Fruit fly (Drosophila melanogaster): Measurements from ENCODE around the gene CG14932.
A peak's percentile ranks its signal among the peaks of the same experiment; 100 is the strongest.

Gene CG14932

dm6 chr2L:11806701-11807674, 17.3 kb downstream of the CG14932 start (continued):
- TF ChIP-seq p53 (GFP tag; optimal IDR thresholded peaks at IDR 0.05) (no peak), CG12104 (GFP tag; optimal IDR thresholded peaks at IDR 0.05) (no peak), h (optimal IDR thresholded peaks at IDR 0.05) (no peak), CG13624 (GFP tag; optimal IDR thresholded peaks at IDR 0.05) (peak; percentile 24), CG7987 (GFP tag; optimal IDR thresholded peaks at IDR 0.05) (peak; percentile 35), CG1024 (GFP tag; IDR thresholded peaks at IDR 0.05) (no peak), slp2 (GFP tag; optimal IDR thresholded peaks at IDR 0.05) (no peak), CG1233 (GFP tag; optimal IDR thresholded peaks at IDR 0.05) (no peak), wdn (GFP tag; IDR thresholded peaks at IDR 0.05) (0 out of 2 replicates have a peak, but pooled peaks have one; percentile 8), unc-4 (GFP tag; IDR thresholded peaks at IDR 0.05; ENCODE audit: partially characterized antibody) (peak; percentile 48), Doc2 (GFP tag; IDR thresholded peaks at IDR 0.05) (no peak), CG12769 (tag; optimal IDR thresholded peaks at IDR 0.05) (peak; percentile 72), Lpt (GFP tag; optimal IDR thresholded peaks at IDR 0.05) (no peak), CG10274 (GFP tag; optimal IDR thresholded peaks at IDR 0.05) (no peak), Camta (GFP tag; optimal IDR thresholded peaks at IDR 0.05) (no peak), NC2β (GFP tag; optimal IDR thresholded peaks at IDR 0.05) (no peak), Bdp1 (GFP tag; optimal IDR thresholded peaks at IDR 0.05) (no peak), CG8359 (GFP tag; optimal IDR thresholded peaks at IDR 0.05; ENCODE audit: borderline replicate concordance) (no peak), gcm2 (GFP tag; optimal IDR thresholded peaks at IDR 0.05) (no peak), CG3995 (GFP tag; optimal IDR thresholded peaks at IDR 0.05) (no peak), CG11093 (GFP tag; IDR thresholded peaks at IDR 0.05) (no peak), CrebB (tag; optimal IDR thresholded peaks at IDR 0.05) (no peak), CG10565 (GFP tag; optimal IDR thresholded peaks at IDR 0.05) (no peak), CG32767 (GFP tag; IDR thresholded peaks at IDR 0.05) (no peak), gsb-n (tag; optimal IDR thresholded peaks at IDR 0.05) (no peak), Max (GFP tag; optimal IDR thresholded peaks at IDR 0.05) (no peak), mam (GFP tag; optimal IDR thresholded peaks at IDR 0.05) (no peak), CG18599 (GFP tag; optimal IDR thresholded peaks at IDR 0.05) (peak; percentile 21), sc (optimal IDR thresholded peaks at IDR 0.05) (no peak), sc (GFP tag; optimal IDR thresholded peaks at IDR 0.05) (no peak), CG32772 (GFP tag; IDR thresholded peaks at IDR 0.05) (peak; percentile 52), Chrac-16 (GFP tag; optimal IDR thresholded peaks at IDR 0.05) (no peak), CG16813 (GFP tag; IDR thresholded peaks at IDR 0.05; ENCODE audit: partially characterized antibody) (no peak), insv (GFP tag; optimal IDR thresholded peaks at IDR 0.05) (peak in 1 of 2 experiments; percentile 82), so (GFP tag; IDR thresholded peaks at IDR 0.05) (no peak), MESR4 (GFP tag; optimal IDR thresholded peaks at IDR 0.05) (no peak), vfl (GFP tag; optimal IDR thresholded peaks at IDR 0.05) (no peak), Dek (tag; optimal IDR thresholded peaks at IDR 0.05) (no peak), Meics (GFP tag; optimal IDR thresholded peaks at IDR 0.05) (no peak), Gug (GFP tag; IDR thresholded peaks at IDR 0.05) (no peak), CG4424 (GFP tag; optimal IDR thresholded peaks at IDR 0.05) (no peak), chm (GFP tag; IDR thresholded peaks at IDR 0.05) (no peak), CG18011 (GFP tag; optimal IDR thresholded peaks at IDR 0.05) (no peak), CG14965 (GFP tag; optimal IDR thresholded peaks at IDR 0.05; ENCODE audit: borderline replicate concordance) (no peak), CG18619 (GFP tag; optimal IDR thresholded peaks at IDR 0.05) (no peak), Neu2 (GFP tag; optimal IDR thresholded peaks at IDR 0.05; ENCODE audit: borderline replicate concordance) (no peak), CG6854 (GFP tag; optimal IDR thresholded peaks at IDR 0.05) (no peak), crp (GFP tag; optimal IDR thresholded peaks at IDR 0.05) (no peak), CG10979 (tag; optimal IDR thresholded peaks at IDR 0.05) (no peak)

Data from whole organism, embryonic.